Worm (Caenorhabditis elegans) whole organism, early embryonic: ENCODE results near the gene cnx-1.

Source experiments
- B0310.2 ChIP-seq: sonication (generic microtip); optimal IDR thresholded peaks from 2 replicates; lab custom pipeline; 2016; ENCODE audit warnings: mild to moderate bottlenecking, missing genetic modification characterization, missing compliant biosample characterization
- F13C5.2 ChIP-seq: sonication (generic microtip); optimal IDR thresholded peaks from 2 replicates; lab custom pipeline; 2017; ENCODE audit warnings: mild to moderate bottlenecking, missing genetic modification characterization, inconsistent platforms, missing compliant biosample characterization
- aly-1 ChIP-seq: sonication (generic microtip); optimal IDR thresholded peaks from 2 replicates; lab custom pipeline; 2016; ENCODE audit warnings: missing genetic modification characterization, missing compliant biosample characterization
- ama-1 ChIP-seq: fragments of 150-350 bp; optimal IDR thresholded peaks from 2 replicates; lab custom pipeline; 2014
- ceh-13 ChIP-seq: fragments of 200-800 bp; sonication (Bioruptor generic); optimal IDR thresholded peaks from 2 replicates; lab custom pipeline; 2018; ENCODE audit warnings: mild to moderate bottlenecking, missing genetic modification characterization, missing compliant biosample characterization
- ceh-36 ChIP-seq: sonication (generic microtip); optimal IDR thresholded peaks from 2 replicates; lab custom pipeline; 2016; ENCODE audit warnings: missing genetic modification characterization, inconsistent platforms, missing compliant biosample characterization
- ets-7 ChIP-seq: sonication (generic microtip); optimal IDR thresholded peaks from 2 replicates; lab custom pipeline; 2016; ENCODE audit warnings: missing genotype, missing genetic modification characterization, missing compliant biosample characterization
- flt-1 ChIP-seq: fragments of 200-800 bp; sonication (Bioruptor generic); IDR thresholded peaks from 2 replicates; pipeline ENCODE4 v1.3.6; 2022; ENCODE audit warnings: missing genetic modification characterization, missing compliant biosample characterization
- hmbx-1 ChIP-seq: sonication (generic microtip); optimal IDR thresholded peaks from 2 replicates; lab custom pipeline; 2016; ENCODE audit warnings: mild to moderate bottlenecking, missing genetic modification characterization, missing compliant biosample characterization
- hmg-4 ChIP-seq: fragments of 200-800 bp; sonication (Bioruptor generic); optimal IDR thresholded peaks from 2 replicates; lab custom pipeline; 2018; ENCODE audit warnings: mild to moderate bottlenecking, missing genetic modification characterization, missing compliant biosample characterization
- hnd-1 ChIP-seq: sonication (generic microtip); optimal IDR thresholded peaks from 2 replicates; lab custom pipeline; 2016; ENCODE audit warnings: missing genetic modification characterization, missing compliant biosample characterization
- pes-1 ChIP-seq: fragments of 200-800 bp; sonication (Bioruptor generic); IDR thresholded peaks from 2 replicates; pipeline ENCODE4 v1.3.6; 2022; ENCODE audit warnings: missing genetic modification reagents, missing genetic modification characterization, missing compliant biosample characterization
- scrt-1 ChIP-seq: fragments of 200-800 bp; sonication (Bioruptor generic); IDR thresholded peaks from 2 replicates; pipeline ENCODE4 v1.3.6; 2022; ENCODE audit warnings: missing genetic modification characterization, missing compliant biosample characterization
- sea-1 ChIP-seq: fragments of 200-800 bp; sonication (Bioruptor generic); conservative IDR thresholded peaks from 2 replicates; pipeline ENCODE4 v1.3.6; 2022; ENCODE audit warnings: missing genetic modification characterization, missing compliant biosample characterization
- tbx-11 ChIP-seq: fragments of 200-800 bp; sonication (Bioruptor generic); IDR thresholded peaks from 2 replicates; pipeline ENCODE4 v1.3.6; 2022; ENCODE audit warnings: missing genetic modification characterization, missing compliant biosample characterization
- tbx-37 ChIP-seq: fragments of 200-800 bp; sonication (Bioruptor generic); conservative IDR thresholded peaks from 2 replicates; pipeline ENCODE4 v1.3.6; 2022; ENCODE audit warnings: missing genetic modification reagents, missing genetic modification characterization, missing compliant biosample characterization
- tra-4 ChIP-seq: sonication (generic microtip); optimal IDR thresholded peaks from 2 replicates; lab custom pipeline; 2017; ENCODE audit warnings: missing genetic modification characterization, missing compliant biosample characterization

Gene cnx-1

ce11 chrIII:9854960-9855359 is 38.0 kb upstream of the cnx-1 start:
- TF ChIP-seq tra-4 (tag; lab: Kevin White, UChicago) (no peak), tbx-11 (GFP tag; lab: Robert Waterston, UW) (no peak), aly-1 (tag; lab: Kevin White, UChicago) (no peak), F13C5.2 (tag; lab: Kevin White, UChicago) (no peak), pes-1 (GFP tag; lab: Robert Waterston, UW) (no peak)

- TF ChIP-seq hmg-4 (GFP tag; lab: Kevin White, UChicago) (no peak), tbx-11 (GFP tag; lab: Robert Waterston, UW) (no peak), sea-1 (no peak), tbx-37 (GFP tag; lab: Robert Waterston, UW) (no peak), ama-1 (lab: Kevin White, UChicago) (peak; percentile 35), scrt-1 (GFP tag; lab: Robert Waterston, UW) (no peak), hmbx-1 (tag; lab: Kevin White, UChicago) (no peak)
These were observed 37.0 kb upstream of the cnx-1 start for ce11 chrIII:9853667-9854620.

- TF ChIP-seq aly-1 (tag; lab: Kevin White, UChicago) (no peak), hmbx-1 (tag; lab: Kevin White, UChicago) (no peak), ceh-13 (no peak), tra-4 (tag; lab: Kevin White, UChicago) (no peak), ama-1 (lab: Kevin White, UChicago) (no peak), F13C5.2 (tag; lab: Kevin White, UChicago) (no peak), tbx-11 (GFP tag; lab: Robert Waterston, UW) (no peak), ets-7 (tag; lab: Kevin White, UChicago) (no peak), hmg-4 (GFP tag; lab: Kevin White, UChicago) (no peak), flt-1 (GFP tag; lab: Robert Waterston, UW) (no peak), tbx-37 (GFP tag; lab: Robert Waterston, UW) (no peak), hnd-1 (tag; lab: Kevin White, UChicago) (no peak), B0310.2 (no peak), sea-1 (no peak), ceh-36 (tag; lab: Kevin White, UChicago) (no peak), scrt-1 (GFP tag; lab: Robert Waterston, UW) (no peak), pes-1 (GFP tag; lab: Robert Waterston, UW) (no peak)
These were observed 34.6 kb upstream of the cnx-1 start, which contains the start of gene K11H3.3 for ce11 chrIII:9851547-9851946. Gene K11H3.3, plus strand, starts transcription at chrIII:9851854.

- no peak for TF ChIP-seq ama-1 (lab: Kevin White, UChicago)
- TF ChIP-seq aly-1 (tag; lab: Kevin White, UChicago) = no peak
- TF ChIP-seq F13C5.2 (tag; lab: Kevin White, UChicago) = no peak
- no peak for TF ChIP-seq tra-4 (tag; lab: Kevin White, UChicago)
- no peak for TF ChIP-seq flt-1 (GFP tag; lab: Robert Waterston, UW)
- TF ChIP-seq scrt-1 (GFP tag; lab: Robert Waterston, UW) = no peak
- no peak for TF ChIP-seq hmbx-1 (tag; lab: Kevin White, UChicago)
- no peak for TF ChIP-seq hnd-1 (tag; lab: Kevin White, UChicago)
- TF ChIP-seq sea-1 = no peak
- TF ChIP-seq B0310.2 = no peak
- no peak for TF ChIP-seq hmg-4 (GFP tag; lab: Kevin White, UChicago)
These were observed 33.9 kb upstream of the cnx-1 start for ce11 chrIII:9850877-9851276.

- TF ChIP-seq scrt-1 (GFP tag; lab: Robert Waterston, UW) (no peak), sea-1 (no peak), tbx-11 (GFP tag; lab: Robert Waterston, UW) (no peak), hmg-4 (GFP tag; lab: Kevin White, UChicago) (no peak), flt-1 (GFP tag; lab: Robert Waterston, UW) (no peak), ceh-13 (no peak), ama-1 (lab: Kevin White, UChicago) (no peak), tra-4 (tag; lab: Kevin White, UChicago) (no peak), hmbx-1 (tag; lab: Kevin White, UChicago) (no peak), B0310.2 (no peak), aly-1 (tag; lab: Kevin White, UChicago) (no peak), ets-7 (tag; lab: Kevin White, UChicago) (no peak), ceh-36 (tag; lab: Kevin White, UChicago) (no peak), hnd-1 (tag; lab: Kevin White, UChicago) (no peak), pes-1 (GFP tag; lab: Robert Waterston, UW) (no peak), F13C5.2 (tag; lab: Kevin White, UChicago) (no peak), tbx-37 (GFP tag; lab: Robert Waterston, UW) (no peak)
These were observed 33.0 kb upstream of the cnx-1 start for ce11 chrIII:9849950-9850349.

ce11 chrIII:9849111-9849510 is 32.2 kb upstream of the cnx-1 start:
- peak; percentile 74; the same call in 1 of the 2 replicates for TF ChIP-seq tbx-11 (GFP tag; lab: Robert Waterston, UW)
- peak; percentile 71; the same call in 1 of the 2 replicates for TF ChIP-seq flt-1 (GFP tag; lab: Robert Waterston, UW)
- TF ChIP-seq scrt-1 (GFP tag; lab: Robert Waterston, UW) = peak; percentile 73
- TF ChIP-seq pes-1 (GFP tag; lab: Robert Waterston, UW) = peak; percentile 80
- TF ChIP-seq tbx-37 (GFP tag; lab: Robert Waterston, UW) = peak; percentile 73

- TF ChIP-seq ceh-36 (tag; lab: Kevin White, UChicago) (no peak), hnd-1 (tag; lab: Kevin White, UChicago) (no peak), ceh-13 (no peak), F13C5.2 (tag; lab: Kevin White, UChicago) (no peak), hmg-4 (GFP tag; lab: Kevin White, UChicago) (no peak), pes-1 (GFP tag; lab: Robert Waterston, UW) (no peak), tra-4 (tag; lab: Kevin White, UChicago) (no peak), ets-7 (tag; lab: Kevin White, UChicago) (no peak), ama-1 (lab: Kevin White, UChicago) (no peak), sea-1 (no peak)
These were observed 31.7 kb upstream of the cnx-1 start for ce11 chrIII:9848603-9849002.
